Worm (Caenorhabditis elegans) whole organism, L3 larva: ENCODE results near the gene nmt-1.

Source experiments
- ZK546.5 ChIP-seq: sonication (generic microtip); optimal IDR thresholded peaks from 2 replicates; lab custom pipeline; 2017; ENCODE audit warnings: missing biosample characterization, missing genetic modification characterization
- ama-1 ChIP-seq: fragments of 150-350 bp; optimal IDR thresholded peaks from 2 replicates; lab custom pipeline; 2018
- ceh-28 ChIP-seq: fragments of 150-350 bp; optimal IDR thresholded peaks from 2 replicates; lab custom pipeline; 2014; ENCODE audit warnings: missing biosample characterization, missing genetic modification reagents, missing genetic modification characterization
- egl-27 ChIP-seq: sonication (generic microtip); optimal IDR thresholded peaks from 4 replicates; lab custom pipeline; 2017; ENCODE audit warnings: missing biosample characterization, missing genetic modification reagents, missing genetic modification characterization
- egl-5 ChIP-seq: fragments of 150-350 bp; optimal IDR thresholded peaks from 2 replicates; lab custom pipeline; 2017; ENCODE audit warnings: missing biosample characterization, missing genetic modification reagents, missing genetic modification characterization, inconsistent platforms
- elt-1 ChIP-seq: fragments of 150-350 bp; optimal IDR thresholded peaks from 2 replicates; lab custom pipeline; 2014; ENCODE audit warnings: missing biosample characterization, missing genetic modification characterization
- elt-2 ChIP-seq: sonication (generic microtip); optimal IDR thresholded peaks from 2 replicates; lab custom pipeline; 2016; ENCODE audit warnings: missing genetic modification reagents, mild to moderate bottlenecking, missing genetic modification characterization, missing compliant biosample characterization
- eor-1 ChIP-seq, 2 experiments: fragments of 150-350 bp; optimal IDR thresholded peaks; 2 replicates each; lab custom pipeline; 2014 to 2018; ENCODE audit warnings: missing biosample characterization in 2 of 2, missing genetic modification characterization in 2 of 2
- fkh-10 ChIP-seq: sonication (generic microtip); optimal IDR thresholded peaks from 2 replicates; lab custom pipeline; 2017; ENCODE audit warnings: missing biosample characterization, missing genetic modification reagents, missing genetic modification characterization
- fkh-2 ChIP-seq: fragments of 150-350 bp; optimal IDR thresholded peaks from 2 replicates; lab custom pipeline; 2014; ENCODE audit warnings: missing biosample characterization, missing genetic modification reagents, missing genetic modification characterization
- jun-1 ChIP-seq: fragments of 150-350 bp; optimal IDR thresholded peaks from 2 replicates; lab custom pipeline; 2014; ENCODE audit warnings: missing biosample characterization, missing genetic modification reagents, missing genetic modification characterization
- lin-15B ChIP-seq: fragments of 150-350 bp; optimal IDR thresholded peaks from 2 replicates; lab custom pipeline; 2014; ENCODE audit warnings: missing biosample characterization, missing genetic modification characterization
- mml-1 ChIP-seq: fragments of 150-350 bp; sonication (generic microtip); optimal IDR thresholded peaks from 3 replicates; lab custom pipeline; 2014; ENCODE audit warnings: missing biosample characterization, missing genetic modification characterization
- nhr-11 ChIP-seq: fragments of 150-350 bp; optimal IDR thresholded peaks from 2 replicates; lab custom pipeline; 2014; ENCODE audit warnings: missing biosample characterization, missing genetic modification characterization
- nhr-23 ChIP-seq: fragments of 150-350 bp; optimal IDR thresholded peaks from 2 replicates; lab custom pipeline; 2014; ENCODE audit warnings: missing biosample characterization, missing genetic modification reagents, missing genetic modification characterization
- nhr-237 ChIP-seq: fragments of 150-350 bp; optimal IDR thresholded peaks from 2 replicates; lab custom pipeline; 2014; ENCODE audit warnings: missing biosample characterization, missing genetic modification characterization
- nhr-28 ChIP-seq: fragments of 150-350 bp; optimal IDR thresholded peaks from 2 replicates; lab custom pipeline; 2014; ENCODE audit warnings: missing biosample characterization, missing genetic modification characterization
- nhr-43 ChIP-seq: sonication (generic microtip); optimal IDR thresholded peaks from 2 replicates; lab custom pipeline; 2016; ENCODE audit warnings: mild to moderate bottlenecking, missing genetic modification characterization, missing compliant biosample characterization; ENCODE audit not compliant: poor library complexity, severe bottlenecking
- nhr-77 ChIP-seq: fragments of 150-350 bp; optimal IDR thresholded peaks from 2 replicates; lab custom pipeline; 2014; ENCODE audit warnings: missing biosample characterization, missing genetic modification characterization
- pha-4 ChIP-seq: fragments of 150-350 bp; optimal IDR thresholded peaks from 2 replicates; lab custom pipeline; 2014; ENCODE audit warnings: missing biosample characterization, missing genetic modification reagents, missing genetic modification characterization
- pqm-1 ChIP-seq: fragments of 150-350 bp; optimal IDR thresholded peaks from 2 replicates; lab custom pipeline; 2017; ENCODE audit warnings: missing biosample characterization, missing genetic modification characterization, inconsistent platforms
- sea-2 ChIP-seq: fragments of 150-350 bp; sonication (generic microtip); optimal IDR thresholded peaks from 4 replicates; lab custom pipeline; 2014; ENCODE audit warnings: missing biosample characterization, missing genetic modification reagents, missing genetic modification characterization
- skn-1 ChIP-seq: fragments of 150-350 bp; optimal IDR thresholded peaks from 2 replicates; lab custom pipeline; 2014; ENCODE audit warnings: missing biosample characterization, missing genetic modification characterization
- snpc-4 ChIP-seq: fragments of 150-350 bp; optimal IDR thresholded peaks from 2 replicates; lab custom pipeline; 2014; ENCODE audit warnings: missing biosample characterization, missing genetic modification characterization
- tbx-2 ChIP-seq: sonication (generic microtip); optimal IDR thresholded peaks from 2 replicates; lab custom pipeline; 2016; ENCODE audit warnings: mild to moderate bottlenecking, missing genetic modification characterization, missing compliant biosample characterization
- unc-39 ChIP-seq: sonication (generic microtip); optimal IDR thresholded peaks from 4 replicates; lab custom pipeline; 2017; ENCODE audit warnings: missing biosample characterization, missing genetic modification characterization
- unc-62 ChIP-seq: fragments of 150-350 bp; sonication (generic microtip); optimal IDR thresholded peaks from 4 replicates; lab custom pipeline; 2014; ENCODE audit warnings: missing biosample characterization, missing genetic modification reagents, missing genetic modification characterization
- ztf-11 ChIP-seq: fragments of 150-350 bp; optimal IDR thresholded peaks from 2 replicates; lab custom pipeline; 2014; ENCODE audit warnings: missing biosample characterization, missing genetic modification characterization

The nmt-1 gene

ce11 chrIII:6158642-6159475, 42.7 kb upstream of the nmt-1 start, which contains the start of gene nfm-1 (continued):
- TF ChIP-seq pha-4 (tag; lab: Kevin White, UChicago): peak; percentile 54

- peak; percentile 57 for TF ChIP-seq pha-4 (tag; lab: Kevin White, UChicago)
- TF ChIP-seq egl-5 (tag; lab: Kevin White, UChicago): peak; percentile 35
- no peak for TF ChIP-seq nhr-77 (tag; lab: Kevin White, UChicago)
- TF ChIP-seq, all 47 proteins: peak for 2
Observed at ce11 chrIII:6157708-6158321, 41.7 kb upstream of the nmt-1 start, which contains the start of gene anmt-2. anmt-2 (minus strand) TSS chrIII:6157758.

ce11 chrIII:6155787-6156186, 39.7 kb upstream of the nmt-1 start:
- no peak for TF ChIP-seq nhr-11 (tag; lab: Kevin White, UChicago)
- no peak for TF ChIP-seq ZK546.5 (tag; lab: Kevin White, UChicago)
- no peak for TF ChIP-seq ama-1 (lab: Kevin White, UChicago)
- no peak for TF ChIP-seq unc-39 (tag; lab: Kevin White, UChicago)
- no peak for TF ChIP-seq elt-1
- no peak for TF ChIP-seq nhr-237
- TF ChIP-seq tbx-2: no peak
- TF ChIP-seq nhr-28 (tag; lab: Kevin White, UChicago): no peak
- no peak for TF ChIP-seq lin-15B (tag; lab: Kevin White, UChicago)
- no peak for TF ChIP-seq skn-1 (tag; lab: Kevin White, UChicago)
- no peak for TF ChIP-seq unc-62 (GFP tag; lab: Kevin White, UChicago)
- no peak for TF ChIP-seq elt-2 (tag; lab: Kevin White, UChicago)
- no peak for TF ChIP-seq ztf-11 (tag; lab: Kevin White, UChicago)
- TF ChIP-seq mml-1 (tag; lab: Kevin White, UChicago): no peak
- no peak for TF ChIP-seq fkh-2 (tag; lab: Kevin White, UChicago)
- TF ChIP-seq egl-5 (tag; lab: Kevin White, UChicago): no peak
- no peak for TF ChIP-seq pha-4 (tag; lab: Kevin White, UChicago)

- no peak for TF ChIP-seq fkh-10
- TF ChIP-seq jun-1 (tag; lab: Kevin White, UChicago): no peak
- no peak for TF ChIP-seq snpc-4 (tag; lab: Kevin White, UChicago)
- TF ChIP-seq nhr-43: no peak
- no peak for TF ChIP-seq egl-5 (tag; lab: Kevin White, UChicago)
- TF ChIP-seq unc-39 (tag; lab: Kevin White, UChicago): no peak
- no peak for TF ChIP-seq nhr-23 (tag; lab: Kevin White, UChicago)
- no peak for TF ChIP-seq eor-1 (tag; optimal IDR thresholded peaks at IDR 0.05; lab: Kevin White, UChicago)
- no peak for TF ChIP-seq sea-2 (GFP tag; lab: Kevin White, UChicago)
- TF ChIP-seq ztf-11 (tag; lab: Kevin White, UChicago): no peak
- no peak for TF ChIP-seq elt-2 (tag; lab: Kevin White, UChicago)
- TF ChIP-seq skn-1 (tag; lab: Kevin White, UChicago): no peak
- TF ChIP-seq, all 47 proteins: peak for 0
Observed at ce11 chrIII:6154586-6154985, 38.5 kb upstream of the nmt-1 start.

ce11 chrIII:6149467-6150072, 33.4 kb upstream of the nmt-1 start, which contains the start of the genes wht-7 and Y42G9A.1:
wht-7 (minus strand) TSS chrIII:6149597.
Y42G9A.1 (plus strand) TSS chrIII:6149961.
- TF ChIP-seq egl-27 (tag; lab: Kevin White, UChicago): no peak
- peak; percentile 80 for TF ChIP-seq elt-2 (tag; lab: Kevin White, UChicago)
- TF ChIP-seq pha-4 (tag; lab: Kevin White, UChicago): peak; percentile 8
- TF ChIP-seq pqm-1 (tag; lab: Kevin White, UChicago): peak; percentile 64
- TF ChIP-seq ceh-28: peak; percentile 14

ce11 chrIII:6148684-6149083, 32.6 kb upstream of the nmt-1 start:
- peak; percentile 52 for TF ChIP-seq nhr-43
- no peak for TF ChIP-seq nhr-23 (tag; lab: Kevin White, UChicago)
